Worm (Caenorhabditis elegans): ENCODE results near the gene srbc-5.

The srbc-5 gene

ce11 chrV:3299437-3299836 is 39.3 kb downstream of the srbc-5 start:
- TF ChIP-seq madf-5 (GFP tag; IDR thresholded peaks at IDR 0.05) (peak in 1 of 2 experiments; percentile 70; a peak in 1 of 4 replicates), duxl-1 (tag; optimal IDR thresholded peaks at IDR 0.05; ENCODE audit: poor library complexity) (no peak)

DNA sequence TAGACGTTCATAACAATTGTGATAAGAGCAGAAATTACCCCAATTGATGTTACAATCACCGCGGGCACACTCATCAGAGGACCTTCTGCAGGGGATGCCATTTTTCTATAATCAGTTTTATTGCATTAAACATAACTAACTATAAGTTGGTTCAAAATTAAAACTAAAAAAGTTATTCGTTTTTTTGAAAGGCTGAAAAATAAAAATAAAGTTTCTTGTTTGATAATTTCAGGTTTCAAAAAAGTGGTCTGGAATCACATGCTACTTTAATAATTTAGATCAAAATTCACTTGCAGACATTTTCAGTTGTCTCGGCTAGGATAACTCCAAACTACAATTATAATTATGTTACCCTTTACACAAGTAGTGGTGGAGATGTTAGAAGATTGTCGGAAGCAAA is 41.7 kb downstream of the srbc-5 start, which contains the start of gene srbc-1:
TSS of gene srbc-1 (minus strand) at position 101 of the 400 bp plus-strand sequence.
- TF ChIP-seq nhr-11 (tag; optimal IDR thresholded peaks at IDR 0.05) (no peak), aha-1 (tag) (peak; percentile 2)

ce11 chrV:3308169-3308568 is 48.0 kb downstream of the srbc-5 start, which contains the start of gene srbc-3:
srbc-3 (plus strand) TSS chrV:3308469.
- TF ChIP-seq unc-62 (GFP tag; optimal IDR thresholded peaks at IDR 0.05 in 1 of 2) (peak in 1 of 2 experiments; percentile 67), unc-62 (tag; optimal IDR thresholded peaks at IDR 0.05) (no peak), T26A8.4 (GFP tag; IDR thresholded peaks at IDR 0.05) (no peak), set-16 (GFP tag; IDR thresholded peaks at IDR 0.05) (no peak), ztf-7 (tag; optimal IDR thresholded peaks at IDR 0.05) (no peak), Y75B8A.6 (GFP tag; IDR thresholded peaks at IDR 0.05) (no peak)
